Worm (Caenorhabditis elegans) whole organism, mixed stage, embryonic: ENCODE data around the gene C43H6.4.

Source experiments
- bed-3 ChIP-seq: fragments of 200-800 bp; sonication (Bioruptor generic); optimal IDR thresholded peaks from 3 replicates; lab custom pipeline; 2018; ENCODE audit warnings: mild to moderate bottlenecking, missing genetic modification characterization, moderate library complexity, missing compliant biosample characterization
- blmp-1 ChIP-seq: fragments of 150-350 bp; optimal IDR thresholded peaks from 2 replicates; lab custom pipeline; 2014; ENCODE audit warnings: missing biosample characterization, missing genetic modification characterization
- ceh-39 ChIP-seq: fragments of 150-350 bp; optimal IDR thresholded peaks from 2 replicates; lab custom pipeline; 2014; ENCODE audit warnings: missing biosample characterization, missing genetic modification characterization
- ceh-83 ChIP-seq: fragments of 200-800 bp; sonication (Bioruptor generic); optimal IDR thresholded peaks from 2 replicates; lab custom pipeline; 2018; ENCODE audit warnings: mild to moderate bottlenecking, missing genetic modification characterization, missing compliant biosample characterization
- ces-1 ChIP-seq: fragments of 150-350 bp; optimal IDR thresholded peaks from 2 replicates; lab custom pipeline; 2014; ENCODE audit warnings: missing biosample characterization, missing genetic modification reagents, missing genetic modification characterization
- cnd-1 ChIP-seq: fragments of 200-800 bp; sonication (Bioruptor generic); optimal IDR thresholded peaks from 2 replicates; lab custom pipeline; 2018; ENCODE audit warnings: mild to moderate bottlenecking, missing genetic modification characterization, missing compliant biosample characterization
- drap-1 ChIP-seq: fragments of 200-800 bp; sonication (Bioruptor generic); optimal IDR thresholded peaks from 3 replicates; lab custom pipeline; 2018; ENCODE audit warnings: mild to moderate bottlenecking, missing genetic modification characterization, missing compliant biosample characterization
- elt-1 ChIP-seq: sonication (generic microtip); optimal IDR thresholded peaks from 2 replicates; lab custom pipeline; 2017; ENCODE audit warnings: missing genetic modification characterization, mild to moderate bottlenecking, missing compliant biosample characterization, antibody characterized with exemption, moderate library complexity, borderline replicate concordance; ENCODE audit not compliant: insufficient read depth
- elt-3 ChIP-seq: fragments of 150-350 bp; optimal IDR thresholded peaks from 2 replicates; lab custom pipeline; 2014; ENCODE audit warnings: missing biosample characterization, missing genetic modification characterization
- flh-1 ChIP-seq: fragments of 200-800 bp; sonication (Bioruptor generic); optimal IDR thresholded peaks from 2 replicates; lab custom pipeline; 2018; ENCODE audit warnings: mild to moderate bottlenecking, missing genetic modification characterization, moderate library complexity, missing compliant biosample characterization
- ham-2 ChIP-seq: fragments of 200-800 bp; sonication (Bioruptor generic); optimal IDR thresholded peaks from 2 replicates; lab custom pipeline; 2018; ENCODE audit warnings: mild to moderate bottlenecking, missing genetic modification characterization, missing compliant biosample characterization
- hlh-1 ChIP-seq: fragments of 150-350 bp; optimal IDR thresholded peaks from 2 replicates; lab custom pipeline; 2014; ENCODE audit warnings: missing biosample characterization, missing genetic modification reagents, missing genetic modification characterization
- lin-13 ChIP-seq: fragments of 150-350 bp; optimal IDR thresholded peaks from 2 replicates; lab custom pipeline; 2014; ENCODE audit warnings: missing biosample characterization, missing genetic modification characterization
- lin-32 ChIP-seq: fragments of 200-800 bp; sonication (Bioruptor generic); optimal IDR thresholded peaks from 2 replicates; lab custom pipeline; 2018; ENCODE audit warnings: mild to moderate bottlenecking, missing genetic modification characterization, missing compliant biosample characterization
- lsy-2 ChIP-seq: fragments of 150-350 bp; optimal IDR thresholded peaks from 2 replicates; lab custom pipeline; 2014; ENCODE audit warnings: missing biosample characterization, missing genetic modification characterization
- mab-5 ChIP-seq: fragments of 150-350 bp; optimal IDR thresholded peaks from 2 replicates; lab custom pipeline; 2014; ENCODE audit warnings: missing biosample characterization, missing genetic modification characterization
- mep-1 ChIP-seq: fragments of 150-350 bp; optimal IDR thresholded peaks from 2 replicates; lab custom pipeline; 2017; ENCODE audit warnings: missing biosample characterization, missing genetic modification reagents, missing genetic modification characterization, inconsistent platforms
- mls-2 ChIP-seq: sonication (generic microtip); optimal IDR thresholded peaks from 2 replicates; lab custom pipeline; 2016; ENCODE audit warnings: mild to moderate bottlenecking, missing genetic modification characterization, moderate library complexity, missing compliant biosample characterization
- nhr-12 ChIP-seq: fragments of 150-350 bp; optimal IDR thresholded peaks from 2 replicates; lab custom pipeline; 2014; ENCODE audit warnings: missing biosample characterization, missing genetic modification characterization
- nhr-2 ChIP-seq: fragments of 150-350 bp; optimal IDR thresholded peaks from 2 replicates; lab custom pipeline; 2014; ENCODE audit warnings: missing biosample characterization, missing genetic modification characterization
- nhr-237 ChIP-seq: fragments of 150-350 bp; optimal IDR thresholded peaks from 2 replicates; lab custom pipeline; 2014; ENCODE audit warnings: missing biosample characterization, missing genetic modification characterization
- nhr-76 ChIP-seq: sonication (generic microtip); optimal IDR thresholded peaks from 2 replicates; lab custom pipeline; 2017; ENCODE audit warnings: missing biosample characterization, missing genetic modification characterization
- sem-2 ChIP-seq: fragments of 200-800 bp; sonication (Bioruptor generic); optimal IDR thresholded peaks from 2 replicates; lab custom pipeline; 2018; ENCODE audit warnings: mild to moderate bottlenecking, missing genetic modification characterization, missing compliant biosample characterization
- snpc-4 ChIP-seq: fragments of 150-350 bp; optimal IDR thresholded peaks from 2 replicates; lab custom pipeline; 2014; ENCODE audit warnings: missing biosample characterization, missing genetic modification characterization
- sptf-1 ChIP-seq: sonication (generic microtip); optimal IDR thresholded peaks from 2 replicates; lab custom pipeline; 2017; ENCODE audit warnings: mild to moderate bottlenecking, missing genetic modification characterization, moderate library complexity, missing compliant biosample characterization
- tbx-8 ChIP-seq: fragments of 200-800 bp; sonication (Bioruptor generic); optimal IDR thresholded peaks from 2 replicates; lab custom pipeline; 2018; ENCODE audit warnings: mild to moderate bottlenecking, missing genetic modification characterization, moderate library complexity, missing compliant biosample characterization
- unc-120 ChIP-seq: sonication (generic microtip); optimal IDR thresholded peaks from 2 replicates; lab custom pipeline; 2017; ENCODE audit warnings: missing genetic modification characterization, missing compliant biosample characterization; ENCODE audit not compliant: poor library complexity, severe bottlenecking
- unc-39 ChIP-seq: fragments of 150-350 bp; optimal IDR thresholded peaks from 2 replicates; lab custom pipeline; 2014; ENCODE audit warnings: missing biosample characterization, missing genetic modification characterization
- unc-62 ChIP-seq: fragments of 150-350 bp; optimal IDR thresholded peaks from 2 replicates; lab custom pipeline; 2014; ENCODE audit warnings: missing biosample characterization, missing genetic modification reagents, missing genetic modification characterization
- zip-8 ChIP-seq: fragments of 150-350 bp; optimal IDR thresholded peaks from 2 replicates; lab custom pipeline; 2014; ENCODE audit warnings: missing biosample characterization, missing genetic modification characterization
- ztf-11 ChIP-seq: fragments of 150-350 bp; optimal IDR thresholded peaks from 2 replicates; lab custom pipeline; 2014; ENCODE audit warnings: missing biosample characterization, missing genetic modification characterization

Gene C43H6.4

DNA sequence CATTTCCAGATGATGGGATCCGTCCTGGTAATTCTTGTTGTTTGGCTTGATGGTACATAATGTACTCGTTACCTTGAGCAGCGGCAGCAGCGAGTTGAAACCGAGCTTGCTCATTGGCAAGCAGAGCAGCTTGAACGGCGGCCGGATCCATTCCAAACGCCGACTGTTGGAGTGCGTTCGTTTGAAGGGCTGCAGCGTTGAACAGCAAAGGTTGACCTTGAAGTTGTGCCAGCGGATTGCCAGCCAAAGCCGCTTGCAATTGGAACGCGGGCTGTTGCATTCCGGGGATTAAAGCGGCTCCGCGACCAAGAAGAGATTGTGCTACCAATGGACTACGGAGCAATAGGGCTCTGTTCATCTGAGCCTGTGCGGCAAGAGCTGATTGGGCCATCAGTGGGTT lies 42.4 kb downstream of the C43H6.4 start:
- TF ChIP-seq cnd-1 (tag; lab: Kevin White, UChicago) (no peak), lin-32 (no peak), elt-1 (tag; lab: Kevin White, UChicago) (no peak), lsy-2 (no peak), ces-1 (GFP tag; lab: Kevin White, UChicago) (no peak), lin-13 (tag; lab: Kevin White, UChicago) (no peak), tbx-8 (GFP tag; lab: Kevin White, UChicago) (no peak), bed-3 (GFP tag; lab: Kevin White, UChicago) (no peak), sem-2 (GFP tag; lab: Kevin White, UChicago) (no peak), mab-5 (tag; lab: Kevin White, UChicago) (no peak)

DNA sequence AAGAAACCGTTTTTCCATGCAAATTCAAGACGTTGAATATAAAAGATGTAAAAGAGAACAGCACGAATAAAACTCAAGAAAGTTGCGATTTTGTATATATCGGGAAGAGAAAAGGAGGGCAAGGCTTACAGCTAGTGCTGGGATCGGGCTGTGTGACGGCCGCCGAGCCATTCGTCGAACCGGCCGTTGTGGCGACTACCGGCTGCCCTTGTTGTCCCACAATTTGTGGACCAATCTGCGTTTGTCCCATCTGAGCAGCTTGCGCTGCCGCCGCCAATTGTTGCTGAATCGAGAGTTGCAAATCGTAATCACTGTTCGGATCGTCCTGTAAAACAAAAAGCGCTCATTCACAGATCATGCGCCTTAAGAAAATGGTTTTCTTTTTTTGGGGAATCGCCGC lies 43.4 kb downstream of the C43H6.4 start:
- TF ChIP-seq bed-3 (GFP tag; lab: Kevin White, UChicago) = no peak
- TF ChIP-seq elt-3 (tag; lab: Kevin White, UChicago) = no peak
- TF ChIP-seq cnd-1 (tag; lab: Kevin White, UChicago) = no peak
- TF ChIP-seq elt-1 (tag; lab: Kevin White, UChicago) = no peak
- no peak for TF ChIP-seq flh-1 (GFP tag; lab: Kevin White, UChicago)
- no peak for TF ChIP-seq ham-2 (GFP tag; lab: Kevin White, UChicago)
- no peak for TF ChIP-seq unc-62 (GFP tag; lab: Kevin White, UChicago)
- no peak for TF ChIP-seq mep-1

DNA sequence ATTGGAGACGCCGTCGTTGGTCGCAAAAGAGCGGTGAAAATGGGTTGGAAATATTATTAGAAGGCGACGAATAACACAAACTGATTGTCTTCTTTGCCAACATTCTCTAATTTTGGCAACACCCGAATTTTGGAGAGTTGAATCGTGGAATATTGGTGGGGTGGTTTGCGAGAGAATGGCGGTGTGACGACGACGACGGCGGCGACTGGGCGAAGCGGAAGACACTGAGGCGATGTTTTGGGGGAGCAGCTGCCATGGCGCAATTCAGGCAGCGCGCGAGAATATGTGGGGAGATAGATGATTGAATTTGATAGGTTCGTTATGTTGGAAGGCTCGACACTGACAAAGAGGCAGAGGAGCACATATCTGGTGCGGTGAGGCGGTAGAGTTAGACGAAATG lies 47.2 kb downstream of the C43H6.4 start:
- TF ChIP-seq nhr-12 (tag; lab: Kevin White, UChicago) = no peak
- peak; percentile 42 for TF ChIP-seq ces-1 (GFP tag; lab: Kevin White, UChicago)
- no peak for TF ChIP-seq mep-1
- TF ChIP-seq ham-2 (GFP tag; lab: Kevin White, UChicago) = no peak
- TF ChIP-seq lin-13 (tag; lab: Kevin White, UChicago) = no peak
- TF ChIP-seq ztf-11 (tag; lab: Kevin White, UChicago) = no peak

DNA sequence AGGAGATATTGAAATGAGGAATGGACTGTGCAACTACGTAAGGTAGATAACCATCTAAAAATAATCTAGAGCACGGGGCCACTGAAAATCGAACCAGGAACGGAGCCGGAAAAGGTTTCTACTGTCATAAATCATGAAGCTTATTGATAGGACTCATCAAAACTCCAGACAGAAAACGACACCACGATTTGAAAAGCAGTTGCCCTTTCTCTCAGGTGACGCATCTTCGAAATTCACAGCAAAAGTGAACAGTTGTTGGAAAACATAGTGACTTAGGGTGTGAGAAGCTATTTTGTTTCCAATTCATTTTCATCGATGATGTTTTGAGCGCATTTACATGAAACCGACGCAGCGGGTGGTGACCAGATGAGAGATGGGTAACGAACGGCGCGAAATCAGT lies 48.5 kb downstream of the C43H6.4 start:
- peak; percentile 11 for TF ChIP-seq unc-120
- TF ChIP-seq sptf-1 = no peak
- TF ChIP-seq unc-62 (GFP tag; lab: Kevin White, UChicago) = peak; percentile 54
- peak; percentile 98 for TF ChIP-seq hlh-1 (tag; lab: Kevin White, UChicago)
- TF ChIP-seq lsy-2 = no peak

DNA sequence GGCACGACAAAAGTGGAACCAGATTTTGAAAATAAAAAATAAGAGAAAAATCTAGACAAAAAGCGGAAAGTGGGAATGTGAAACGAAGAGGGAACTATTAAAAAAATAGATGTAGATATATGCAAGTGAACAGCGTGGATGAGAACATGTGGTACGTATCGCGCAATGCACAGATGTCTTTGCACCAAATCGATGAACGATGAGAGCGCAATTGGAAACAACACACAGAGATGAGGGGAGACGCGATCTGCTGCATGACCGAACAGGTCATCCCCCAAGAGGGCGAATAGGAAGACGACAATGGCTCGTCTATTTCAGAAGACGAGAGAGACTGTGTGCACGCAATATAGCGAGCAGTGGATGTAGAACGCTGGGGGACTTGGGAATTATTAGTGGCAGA lies 48.9 kb downstream of the C43H6.4 start:
- TF ChIP-seq mls-2 (tag; lab: Kevin White, UChicago) (peak; percentile 17), lin-32 (peak; percentile 27), ceh-83 (GFP tag; lab: Kevin White, UChicago) (no peak), elt-1 (tag; lab: Kevin White, UChicago) (no peak), unc-39 (tag; lab: Kevin White, UChicago) (no peak), blmp-1 (tag; lab: Kevin White, UChicago) (no peak), cnd-1 (tag; lab: Kevin White, UChicago) (peak; percentile 47), ceh-39 (peak; percentile 72), unc-120 (no peak), sptf-1 (no peak), nhr-2 (tag; lab: Kevin White, UChicago) (peak; percentile 76), nhr-237 (no peak)
- TF ChIP-seq, all 35 proteins: peak for 5

DNA sequence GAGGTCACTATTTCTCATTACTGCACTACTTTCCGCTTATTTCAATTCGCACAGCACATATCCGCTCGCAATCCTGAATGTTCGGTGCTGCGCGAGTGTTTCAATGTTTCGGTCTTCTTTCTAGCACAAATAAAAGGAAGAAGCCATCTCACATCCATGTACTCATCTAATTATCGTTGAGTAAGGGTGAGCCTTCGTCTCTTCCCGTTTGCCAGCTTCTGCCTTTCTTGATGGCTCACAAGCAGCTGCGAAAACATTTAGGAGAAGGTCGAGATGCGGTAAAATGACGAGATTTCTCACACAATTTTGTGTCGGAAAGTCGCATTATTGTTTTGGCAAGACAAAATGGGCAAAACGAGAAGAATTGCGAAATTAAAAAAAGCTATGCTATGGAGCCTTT lies 51.1 kb downstream of the C43H6.4 start:
- TF ChIP-seq ces-1 (GFP tag; lab: Kevin White, UChicago) (peak; percentile 91), unc-39 (tag; lab: Kevin White, UChicago) (no peak), drap-1 (GFP tag; lab: Kevin White, UChicago) (no peak)

DNA sequence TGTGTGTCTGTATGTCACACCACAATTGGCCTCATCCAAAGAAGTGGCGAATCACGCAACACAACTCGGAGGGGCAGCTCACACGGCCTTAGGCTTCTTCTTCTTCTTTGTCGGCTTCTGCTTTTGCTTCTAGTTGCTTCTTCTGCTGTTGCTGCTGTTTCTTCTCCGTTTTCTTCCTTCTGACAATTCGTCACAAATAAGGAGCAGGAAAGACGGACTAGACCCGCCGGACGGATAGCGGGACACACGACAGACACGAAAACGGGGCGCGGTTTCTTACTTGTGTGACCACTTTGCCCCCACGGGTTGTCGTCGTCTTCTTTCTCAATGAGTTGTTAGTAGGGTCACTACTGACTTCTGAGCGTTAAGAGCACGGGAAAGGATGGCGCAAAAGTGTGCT lies 52.3 kb downstream of the C43H6.4 start:
- TF ChIP-seq nhr-76 (no peak), tbx-8 (GFP tag; lab: Kevin White, UChicago) (no peak), nhr-237 (no peak), snpc-4 (tag; lab: Kevin White, UChicago) (no peak), nhr-2 (tag; lab: Kevin White, UChicago) (no peak), blmp-1 (tag; lab: Kevin White, UChicago) (no peak), drap-1 (GFP tag; lab: Kevin White, UChicago) (no peak), lsy-2 (no peak), zip-8 (tag; lab: Kevin White, UChicago) (no peak), sptf-1 (no peak), elt-1 (tag; lab: Kevin White, UChicago) (no peak), unc-62 (GFP tag; lab: Kevin White, UChicago) (no peak), unc-120 (no peak), mep-1 (no peak), ham-2 (GFP tag; lab: Kevin White, UChicago) (no peak), sem-2 (GFP tag; lab: Kevin White, UChicago) (no peak)
